Worm (Caenorhabditis elegans): ENCODE measurements around the gene F59B10.4.
A peak's percentile ranks its signal among the peaks of the same experiment; 100 is the strongest.

F59B10.4 gene

ce11 chrII:10541923-10542486 lies 23.1 kb upstream of the F59B10.4 start, which contains the start of gene pro-1 (continued):
- TF ChIP-seq efl-1 (optimal IDR thresholded peaks at IDR 0.05) (peak; percentile 64 to 76), efl-1 (GFP tag; optimal IDR thresholded peaks at IDR 0.05 in 1 of 2) (peak; percentile 70 to 98), lin-14 (GFP tag; optimal IDR thresholded peaks at IDR 0.05) (peak; percentile 70), nhr-85 (tag) (peak; percentile 84), zag-1 (tag; optimal IDR thresholded peaks at IDR 0.05) (no peak), ama-1 (optimal IDR thresholded peaks at IDR 0.05) (peak; percentile 98), mdl-1 (tag; optimal IDR thresholded peaks at IDR 0.05) (peak in 1 of 2 experiments; percentile 67), tlp-1 (tag; optimal IDR thresholded peaks at IDR 0.05) (no peak), unc-86 (tag; optimal IDR thresholded peaks at IDR 0.05) (peak; percentile 60), lin-15B (tag; optimal IDR thresholded peaks at IDR 0.05) (no peak), ztf-11 (tag; optimal IDR thresholded peaks at IDR 0.05) (peak in 1 of 2 experiments; percentile 62), ceh-82 (tag; optimal IDR thresholded peaks at IDR 0.05) (peak in 2 of 3 experiments; percentile 27 to 67), pag-3 (tag; optimal IDR thresholded peaks at IDR 0.05; ENCODE audit: borderline replicate concordance, insufficient read depth) (peak; percentile 48), mef-2 (tag; optimal IDR thresholded peaks at IDR 0.05) (no peak), hlh-17 (GFP tag; optimal IDR thresholded peaks at IDR 0.05; ENCODE audit: borderline replicate concordance) (no peak), nhr-90 (tag; optimal IDR thresholded peaks at IDR 0.05; ENCODE audit: poor library complexity) (peak; percentile 88), C16A3.4 (tag; optimal IDR thresholded peaks at IDR 0.05) (peak; percentile 75), ceh-90 (tag; optimal IDR thresholded peaks at IDR 0.05) (no peak), lin-39 (tag; optimal IDR thresholded peaks at IDR 0.05) (peak; percentile 43), F16B12.6 (tag; optimal IDR thresholded peaks at IDR 0.05) (peak; percentile 97), unc-130 (tag; optimal IDR thresholded peaks at IDR 0.05) (peak; percentile 62), aha-1 (tag; optimal IDR thresholded peaks at IDR 0.05) (no peak), ceh-8 (GFP tag; optimal IDR thresholded peaks at IDR 0.05) (no peak), nhr-20 (tag; optimal IDR thresholded peaks at IDR 0.05) (peak; percentile 85), sptf-1 (tag; optimal IDR thresholded peaks at IDR 0.05) (no peak), nhr-19 (GFP tag; conservative IDR thresholded peaks at IDR 0.05) (peak; percentile 79), ceh-88 (GFP tag; IDR thresholded peaks at IDR 0.05) (peak; percentile 85), sox-4 (tag; optimal IDR thresholded peaks at IDR 0.05) (no peak), hlh-4 (tag; optimal IDR thresholded peaks at IDR 0.05) (no peak), tbx-2 (tag; optimal IDR thresholded peaks at IDR 0.05) (peak; percentile 78), nhr-77 (tag; optimal IDR thresholded peaks at IDR 0.05) (peak; percentile 13), egl-13 (tag; optimal IDR thresholded peaks at IDR 0.05) (peak; percentile 3), fkh-4 (tag; optimal IDR thresholded peaks at IDR 0.05; ENCODE audit: borderline replicate concordance) (peak; percentile 4), sup-37 (GFP tag; optimal IDR thresholded peaks at IDR 0.05) (no peak), skn-1 (tag; optimal IDR thresholded peaks at IDR 0.05) (peak; percentile 64), aly-2 (tag; optimal IDR thresholded peaks at IDR 0.05) (peak; percentile 89), nhr-11 (tag; optimal IDR thresholded peaks at IDR 0.05) (peak; percentile 53), ceh-63 (GFP tag; optimal IDR thresholded peaks at IDR 0.05) (no peak), ztf-4 (tag; optimal IDR thresholded peaks at IDR 0.05) (peak; percentile 92), dpl-1 (GFP tag; optimal IDR thresholded peaks at IDR 0.05) (peak; percentile 53 to 76 (median 67)), pax-3 (tag; optimal IDR thresholded peaks at IDR 0.05) (peak; percentile 52), xbp-1 (tag; optimal IDR thresholded peaks at IDR 0.05) (peak; percentile 52), unc-30 (tag; optimal IDR thresholded peaks at IDR 0.05) (no peak), Y116A8C.19 (tag; optimal IDR thresholded peaks at IDR 0.05; ENCODE audit: borderline replicate concordance) (no peak), zip-4 (GFP tag; optimal IDR thresholded peaks at IDR 0.05) (no peak), snpc-4 (tag; optimal IDR thresholded peaks at IDR 0.05) (peak; percentile 25), C34B4.2 (tag; optimal IDR thresholded peaks at IDR 0.05) (no peak), lin-35 (GFP tag; optimal IDR thresholded peaks at IDR 0.05) (peak; percentile 66 to 83), mab-9 (GFP tag; IDR thresholded peaks at IDR 0.05) (peak; percentile 37), lir-3 (tag; optimal IDR thresholded peaks at IDR 0.05; ENCODE audit: poor library complexity) (peak; percentile 28), elt-3 (tag; optimal IDR thresholded peaks at IDR 0.05) (peak in 2 of 6 experiments; percentile 42 to 77), blmp-1 (tag; optimal IDR thresholded peaks at IDR 0.05) (peak; percentile 64)

Measured in whole organism, L1 larva.